Worm (Caenorhabditis elegans): ENCODE data around the gene C15C8.8.
A peak's percentile ranks its signal among the peaks of the same experiment; 100 is the strongest.

Gene C15C8.8

ce11 chrV:12780248-12780647 is 27.9 kb upstream of the C15C8.8 start (continued):
- TF ChIP-seq fkh-10 (GFP tag; optimal IDR thresholded peaks at IDR 0.05) (no peak), nhr-85 (tag) (peak; percentile 46), unc-130 (tag; optimal IDR thresholded peaks at IDR 0.05) (peak; percentile 12), lin-13 (GFP tag; optimal IDR thresholded peaks at IDR 0.05) (no peak), egl-13 (tag; optimal IDR thresholded peaks at IDR 0.05) (no peak), nhr-77 (tag; optimal IDR thresholded peaks at IDR 0.05) (peak; percentile 21), elt-2 (tag; optimal IDR thresholded peaks at IDR 0.05) (no peak), elt-3 (tag; optimal IDR thresholded peaks at IDR 0.05) (peak in 1 of 6 experiments; percentile 23), fkh-8 (tag; optimal IDR thresholded peaks at IDR 0.05) (peak; percentile 30), hlh-4 (tag; optimal IDR thresholded peaks at IDR 0.05) (no peak), unc-30 (tag; optimal IDR thresholded peaks at IDR 0.05) (no peak), snpc-4 (tag; optimal IDR thresholded peaks at IDR 0.05) (no peak), nhr-71 (tag; optimal IDR thresholded peaks at IDR 0.05) (peak; percentile 49), nhr-237 (tag; optimal IDR thresholded peaks at IDR 0.05) (no peak), lin-15B (tag; optimal IDR thresholded peaks at IDR 0.05) (no peak), lin-35 (GFP tag; optimal IDR thresholded peaks at IDR 0.05) (peak; percentile 20 to 66), sox-4 (tag; optimal IDR thresholded peaks at IDR 0.05) (no peak), mdl-1 (tag; optimal IDR thresholded peaks at IDR 0.05) (peak in 1 of 2 experiments; percentile 45), egl-27 (tag; optimal IDR thresholded peaks at IDR 0.05) (no peak), efl-1 (optimal IDR thresholded peaks at IDR 0.05) (peak; percentile 35 to 51), efl-1 (GFP tag; optimal IDR thresholded peaks at IDR 0.05 in 1 of 2) (peak; percentile 41 to 93), nhr-19 (GFP tag; conservative IDR thresholded peaks at IDR 0.05) (peak; percentile 54), vab-15 (tag; optimal IDR thresholded peaks at IDR 0.05) (peak; percentile 38), pag-3 (tag; optimal IDR thresholded peaks at IDR 0.05; ENCODE audit: borderline replicate concordance, insufficient read depth) (no peak), isw-1 (GFP tag; IDR thresholded peaks at IDR 0.05) (no peak), swsn-7 (tag; optimal IDR thresholded peaks at IDR 0.05) (peak; percentile 36), xbp-1 (tag; optimal IDR thresholded peaks at IDR 0.05) (peak; percentile 10), efl-3 (GFP tag; optimal IDR thresholded peaks at IDR 0.05) (no peak), nhr-11 (tag; optimal IDR thresholded peaks at IDR 0.05) (no peak), unc-62 (GFP tag; optimal IDR thresholded peaks at IDR 0.05) (no peak), aly-2 (tag; optimal IDR thresholded peaks at IDR 0.05) (peak; percentile 37), grh-1 (GFP tag; IDR thresholded peaks at IDR 0.05) (no peak), lsy-2 (tag; optimal IDR thresholded peaks at IDR 0.05) (peak; percentile 27 to 68), snu-23 (GFP tag; optimal IDR thresholded peaks at IDR 0.05) (peak; percentile 61), ces-1 (GFP tag; optimal IDR thresholded peaks at IDR 0.05) (no peak), rnt-1 (tag; optimal IDR thresholded peaks at IDR 0.05) (peak; percentile 53), tbx-2 (tag; optimal IDR thresholded peaks at IDR 0.05) (peak; percentile 14), ztf-11 (tag; optimal IDR thresholded peaks at IDR 0.05) (peak in 1 of 2 experiments; percentile 8), zip-4 (GFP tag; optimal IDR thresholded peaks at IDR 0.05) (no peak), ceh-63 (GFP tag; optimal IDR thresholded peaks at IDR 0.05) (no peak), nhr-20 (tag; optimal IDR thresholded peaks at IDR 0.05) (peak; percentile 49), C34B4.2 (tag; optimal IDR thresholded peaks at IDR 0.05) (no peak), ztf-4 (tag; optimal IDR thresholded peaks at IDR 0.05) (peak; percentile 3), pqm-1 (tag; optimal IDR thresholded peaks at IDR 0.05) (no peak)

- no peak for TF ChIP-seq nhr-76 (tag; optimal IDR thresholded peaks at IDR 0.05)
- TF ChIP-seq fkh-8 (tag; optimal IDR thresholded peaks at IDR 0.05), result peak; percentile 59
- TF ChIP-seq nhr-71 (tag; optimal IDR thresholded peaks at IDR 0.05), result no peak
- TF ChIP-seq nhr-84 (tag; optimal IDR thresholded peaks at IDR 0.05), result no peak
- TF ChIP-seq nhr-28 (tag; optimal IDR thresholded peaks at IDR 0.05), result no peak
- TF ChIP-seq lsy-2 (tag; optimal IDR thresholded peaks at IDR 0.05), result no peak
- no peak for TF ChIP-seq dpl-1 (GFP tag; optimal IDR thresholded peaks at IDR 0.05)
- no peak for TF ChIP-seq efl-1 (optimal IDR thresholded peaks at IDR 0.05)
- TF ChIP-seq efl-1 (GFP tag; optimal IDR thresholded peaks at IDR 0.05 in 1 of 2), result peak in 1 of 2 experiments; percentile 86
- no peak for TF ChIP-seq snu-23 (GFP tag; optimal IDR thresholded peaks at IDR 0.05)
- TF ChIP-seq rnt-1 (tag; optimal IDR thresholded peaks at IDR 0.05), result no peak
- no peak for TF ChIP-seq grh-1 (GFP tag; IDR thresholded peaks at IDR 0.05)
- TF ChIP-seq nhr-90 (tag; optimal IDR thresholded peaks at IDR 0.05; ENCODE audit: poor library complexity), result no peak
- TF ChIP-seq hlh-17 (GFP tag; optimal IDR thresholded peaks at IDR 0.05; ENCODE audit: borderline replicate concordance), result no peak
- TF ChIP-seq lin-13 (GFP tag; optimal IDR thresholded peaks at IDR 0.05), result no peak
- no peak for TF ChIP-seq zag-1 (tag; optimal IDR thresholded peaks at IDR 0.05)
- no peak for TF ChIP-seq xbp-1 (tag; optimal IDR thresholded peaks at IDR 0.05)
These were observed 21.5 kb upstream of the C15C8.8 start for ce11 chrV:12773852-12774251.

Data from whole organism, L1 larva.